Fruit fly (Drosophila melanogaster) whole organism: ENCODE measurements around the gene Gr8a.

Experiments used
- CG8478 ChIP-seq: fragments of >200 bp; optimal IDR thresholded peaks from 2 replicates; lab custom pipeline; 2018; ENCODE audit warnings: inconsistent platforms
- pan ChIP-seq: fragments of >200 bp; optimal IDR thresholded peaks from 2 replicates; lab custom pipeline; 2017
- psq ChIP-seq: fragments of >200 bp; optimal IDR thresholded peaks from 2 replicates; lab custom pipeline; 2017

DNA sequence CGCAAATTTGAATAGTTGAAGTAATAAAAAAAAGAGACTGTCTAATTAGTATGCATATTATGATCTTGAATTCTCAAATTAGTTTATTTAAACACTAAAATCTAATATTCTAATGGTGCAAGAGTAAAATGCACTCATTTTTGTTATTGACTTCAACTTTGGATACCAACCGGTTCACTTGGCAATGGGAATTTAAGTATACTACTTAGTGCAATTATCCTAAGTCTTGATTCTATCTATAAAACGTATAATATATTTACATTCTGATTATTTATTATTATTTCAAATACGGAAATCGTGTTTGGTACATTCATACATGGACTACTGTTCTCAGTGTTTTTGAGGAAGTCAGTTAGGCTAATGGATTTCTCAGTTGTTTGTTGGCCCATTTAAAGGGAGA is at the start of gene Gr8a:
- TF ChIP-seq pan (no peak), CG8478 (lab: Kevin White, UChicago) (no peak), psq (lab: Kevin White, UChicago) (no peak)
